Worm (Caenorhabditis elegans) whole organism, young adult: ENCODE measurements around the gene mrps-7.

Experiments
- B0035.1 ChIP-seq: sonication (generic microtip); optimal IDR thresholded peaks from 2 replicates; lab custom pipeline; 2016; ENCODE audit warnings: missing genetic modification characterization, mild to moderate bottlenecking, missing compliant biosample characterization, missing genotype, missing genetic modification reagents
- B0261.1 ChIP-seq: sonication (generic microtip); optimal IDR thresholded peaks from 2 replicates; lab custom pipeline; 2016; ENCODE audit warnings: mild to moderate bottlenecking, missing genetic modification characterization, moderate library complexity, missing compliant biosample characterization
- F33H1.4 ChIP-seq: fragments of 200-800 bp; sonication (Bioruptor generic); IDR thresholded peaks from 2 replicates; pipeline ENCODE4 v1.3.6; 2022; ENCODE audit warnings: missing genetic modification reagents, missing genetic modification characterization, missing compliant biosample characterization
- F37B4.10 ChIP-seq: fragments of 200-800 bp; sonication (Bioruptor generic); IDR thresholded peaks from 2 replicates; pipeline ENCODE4 v1.3.6; 2022; ENCODE audit warnings: missing genetic modification characterization, missing compliant biosample characterization
- K11D2.4 ChIP-seq: fragments of 200-800 bp; sonication (Bioruptor generic); IDR thresholded peaks from 2 replicates; pipeline ENCODE4 v1.3.6; 2022; ENCODE audit warnings: missing genetic modification reagents, missing genetic modification characterization, missing compliant biosample characterization
- Y53F4B.3 ChIP-seq: fragments of 200-800 bp; sonication (Bioruptor generic); IDR thresholded peaks from 2 replicates; pipeline ENCODE4 v1.3.6; 2022; ENCODE audit warnings: missing genetic modification reagents, missing genetic modification characterization, missing compliant biosample characterization
- ZK185.1 ChIP-seq: sonication (generic microtip); optimal IDR thresholded peaks from 2 replicates; lab custom pipeline; 2016; ENCODE audit warnings: mild to moderate bottlenecking, missing genetic modification characterization, missing compliant biosample characterization; ENCODE audit not compliant: poor library complexity, severe bottlenecking
- ama-1 ChIP-seq, 3 experiments: fragments of 150-350 bp in 1 of 3; sonication (generic microtip) in 2 of 3; optimal IDR thresholded peaks; 2 replicates each; lab custom pipeline; 2014 to 2018; ENCODE audit warnings: missing biosample characterization in 2 of 3, missing genetic modification characterization in 2 of 3, missing genetic modification reagents in 2 of 3
- atf-7 ChIP-seq: sonication (generic microtip); optimal IDR thresholded peaks from 2 replicates; lab custom pipeline; 2017; ENCODE audit warnings: mild to moderate bottlenecking, missing genetic modification characterization, missing compliant biosample characterization
- athp-1 ChIP-seq: sonication (generic microtip); optimal IDR thresholded peaks from 2 replicates; lab custom pipeline; 2017; ENCODE audit warnings: mild to moderate bottlenecking, missing genetic modification characterization, missing compliant biosample characterization
- ccch-3 ChIP-seq: fragments of 200-800 bp; sonication (Bioruptor generic); optimal IDR thresholded peaks from 2 replicates; lab custom pipeline; 2018; ENCODE audit warnings: mild to moderate bottlenecking, missing genetic modification characterization, missing compliant biosample characterization
- ceh-27 ChIP-seq: fragments of 200-800 bp; sonication (Bioruptor generic); optimal IDR thresholded peaks from 2 replicates; lab custom pipeline; 2018; ENCODE audit warnings: mild to moderate bottlenecking, missing genetic modification characterization, moderate library complexity, missing compliant biosample characterization
- ceh-40 ChIP-seq: fragments of 200-800 bp; sonication (Bioruptor generic); IDR thresholded peaks from 2 replicates; pipeline ENCODE4 v1.3.6; 2022; ENCODE audit warnings: missing genetic modification characterization, missing compliant biosample characterization
- ceh-91 ChIP-seq: fragments of 200-800 bp; sonication (Bioruptor generic); IDR thresholded peaks from 2 replicates; pipeline ENCODE4 v1.3.6; 2022; ENCODE audit warnings: missing genetic modification reagents, missing genetic modification characterization, missing compliant biosample characterization
- die-1 ChIP-seq: sonication (generic microtip); optimal IDR thresholded peaks from 2 replicates; lab custom pipeline; 2016; ENCODE audit warnings: missing genotype, mild to moderate bottlenecking, missing genetic modification characterization, missing compliant biosample characterization
- dpff-1 ChIP-seq: sonication (generic microtip); optimal IDR thresholded peaks from 2 replicates; lab custom pipeline; 2017; ENCODE audit warnings: mild to moderate bottlenecking, missing genetic modification characterization, missing compliant biosample characterization
- egl-44 ChIP-seq: fragments of 200-800 bp; sonication (Bioruptor generic); IDR thresholded peaks from 2 replicates; pipeline ENCODE4 v1.3.6; 2022; ENCODE audit warnings: missing genetic modification reagents, missing genetic modification characterization, missing compliant biosample characterization
- ets-4 ChIP-seq: fragments of 200-800 bp; sonication (Bioruptor generic); optimal IDR thresholded peaks from 2 replicates; lab custom pipeline; 2018; ENCODE audit warnings: mild to moderate bottlenecking, missing genetic modification characterization, missing compliant biosample characterization
- fkh-3 ChIP-seq: sonication (generic microtip); optimal IDR thresholded peaks from 2 replicates; lab custom pipeline; 2016; ENCODE audit warnings: mild to moderate bottlenecking, missing genetic modification characterization, missing compliant biosample characterization
- gei-17 ChIP-seq: fragments of 200-800 bp; sonication (Bioruptor generic); optimal IDR thresholded peaks from 2 replicates; lab custom pipeline; 2018; ENCODE audit warnings: mild to moderate bottlenecking, missing genetic modification characterization, missing compliant biosample characterization
- hlh-12 ChIP-seq: sonication (generic microtip); optimal IDR thresholded peaks from 2 replicates; lab custom pipeline; 2016; ENCODE audit warnings: missing genetic modification characterization, missing compliant biosample characterization
- hmg-1.2 ChIP-seq: fragments of 200-800 bp; sonication (Bioruptor generic); IDR thresholded peaks from 2 replicates; pipeline ENCODE4 v1.3.6; 2022; ENCODE audit warnings: missing genetic modification reagents, missing genetic modification characterization, missing compliant biosample characterization
- hmg-20 ChIP-seq: fragments of 200-800 bp; sonication (Bioruptor generic); IDR thresholded peaks from 2 replicates; pipeline ENCODE4 v1.3.6; 2022; ENCODE audit warnings: missing genetic modification reagents, missing genetic modification characterization, missing compliant biosample characterization
- lag-1 ChIP-seq: fragments of 200-800 bp; sonication (Bioruptor generic); IDR thresholded peaks from 2 replicates; pipeline ENCODE4 v1.3.6; 2022; ENCODE audit warnings: missing genetic modification reagents, missing genetic modification characterization, missing compliant biosample characterization
- lin-54 ChIP-seq: fragments of 200-800 bp; sonication (Bioruptor generic); optimal IDR thresholded peaks from 2 replicates; lab custom pipeline; 2018; ENCODE audit warnings: mild to moderate bottlenecking, missing genetic modification characterization, missing compliant biosample characterization
- lsl-1 ChIP-seq: fragments of 200-800 bp; sonication (Bioruptor generic); optimal IDR thresholded peaks from 2 replicates; lab custom pipeline; 2018; ENCODE audit warnings: mild to moderate bottlenecking, missing genetic modification characterization, moderate library complexity, missing compliant biosample characterization
- lsy-27 ChIP-seq: sonication (generic microtip); optimal IDR thresholded peaks from 2 replicates; lab custom pipeline; 2017; ENCODE audit warnings: missing genetic modification characterization, mild to moderate bottlenecking, missing compliant biosample characterization, antibody characterized with exemption, missing genotype, borderline replicate concordance; ENCODE audit not compliant: insufficient read depth
- madf-3 ChIP-seq: fragments of 200-800 bp; sonication (Bioruptor generic); IDR thresholded peaks from 2 replicates; pipeline ENCODE4 v1.3.6; 2022; ENCODE audit warnings: missing genetic modification reagents, missing genetic modification characterization, missing compliant biosample characterization
- madf-8 ChIP-seq: fragments of 200-800 bp; sonication (Bioruptor generic); conservative IDR thresholded peaks from 2 replicates; pipeline ENCODE4 v1.3.6; 2022; ENCODE audit warnings: missing genetic modification reagents, missing genetic modification characterization, missing compliant biosample characterization
- mel-28 ChIP-seq: sonication (generic microtip); optimal IDR thresholded peaks from 2 replicates; lab custom pipeline; 2016; ENCODE audit warnings: borderline replicate concordance, mild to moderate bottlenecking, missing genetic modification characterization, missing compliant biosample characterization
- mes-4 ChIP-seq: sonication (generic microtip); optimal IDR thresholded peaks from 2 replicates; lab custom pipeline; 2016; ENCODE audit warnings: missing genotype, missing genetic modification characterization, missing compliant biosample characterization
- nfya-1 ChIP-seq: sonication (generic microtip); optimal IDR thresholded peaks from 2 replicates; lab custom pipeline; 2017; ENCODE audit warnings: antibody characterized with exemption, missing compliant biosample characterization, missing genetic modification characterization, borderline replicate concordance; ENCODE audit not compliant: insufficient read depth
- nhr-179 ChIP-seq: sonication (generic microtip); optimal IDR thresholded peaks from 2 replicates; lab custom pipeline; 2016; ENCODE audit warnings: mild to moderate bottlenecking, missing genetic modification characterization, missing compliant biosample characterization
- nhr-27 ChIP-seq: fragments of 200-800 bp; sonication (Bioruptor generic); optimal IDR thresholded peaks from 2 replicates; lab custom pipeline; 2018; ENCODE audit warnings: mild to moderate bottlenecking, missing genetic modification characterization, moderate library complexity, missing compliant biosample characterization
- nhr-80 ChIP-seq: sonication (generic microtip); optimal IDR thresholded peaks from 2 replicates; lab custom pipeline; 2016; ENCODE audit warnings: missing genetic modification characterization, missing compliant biosample characterization
- pha-4 ChIP-seq: fragments of 150-350 bp; sonication (generic microtip); optimal IDR thresholded peaks from 2 replicates; lab custom pipeline; 2014; ENCODE audit warnings: missing biosample characterization, missing genetic modification reagents, missing genetic modification characterization
- sea-2 ChIP-seq: fragments of 200-800 bp; sonication (Bioruptor generic); IDR thresholded peaks from 2 replicates; pipeline ENCODE4 v1.3.6; 2022; ENCODE audit warnings: missing genetic modification characterization, missing compliant biosample characterization
- snpc-1.3 ChIP-seq: sonication (generic microtip); optimal IDR thresholded peaks from 2 replicates; lab custom pipeline; 2017; ENCODE audit warnings: missing genetic modification characterization, mild to moderate bottlenecking, missing compliant biosample characterization, antibody characterized with exemption, moderate library complexity, missing genotype, missing genetic modification reagents; ENCODE audit not compliant: insufficient read depth
- snpc-4 ChIP-seq, 5 experiments: fragments of 150-350 bp in 1 of 5; sonication (generic microtip) in 4 of 5; optimal IDR thresholded peaks; 2 replicates each; lab custom pipeline; 2014 to 2018; ENCODE audit warnings: missing genetic modification characterization in 5 of 5, missing biosample characterization in 3 of 5, antibody characterized with exemption in 2 of 5, mild to moderate bottlenecking in 2 of 5, missing compliant biosample characterization in 2 of 5, missing genotype in 2 of 5, moderate library complexity in 2 of 5, missing genetic modification reagents in 1 of 5
- sptf-2 ChIP-seq: fragments of 200-800 bp; sonication (Bioruptor generic); optimal IDR thresholded peaks from 2 replicates; lab custom pipeline; 2018; ENCODE audit warnings: mild to moderate bottlenecking, missing genetic modification characterization, missing compliant biosample characterization
- xnd-1 ChIP-seq: sonication (generic microtip); optimal IDR thresholded peaks from 2 replicates; lab custom pipeline; 2016; ENCODE audit warnings: missing genotype, missing genetic modification reagents, missing genetic modification characterization, missing compliant biosample characterization
- zim-3 ChIP-seq: sonication (generic microtip); optimal IDR thresholded peaks from 2 replicates; lab custom pipeline; 2017; ENCODE audit warnings: mild to moderate bottlenecking, missing genetic modification characterization, moderate library complexity, missing compliant biosample characterization
- ztf-18 ChIP-seq: sonication (generic microtip); optimal IDR thresholded peaks from 2 replicates; lab custom pipeline; 2016; ENCODE audit warnings: missing genotype, mild to moderate bottlenecking, missing genetic modification characterization, missing compliant biosample characterization
- ztf-22 ChIP-seq: fragments of 200-800 bp; sonication (Bioruptor generic); optimal IDR thresholded peaks from 2 replicates; lab custom pipeline; 2018; ENCODE audit warnings: mild to moderate bottlenecking, missing genetic modification characterization, moderate library complexity, missing compliant biosample characterization
- ztf-25 ChIP-seq: fragments of 200-800 bp; sonication (Bioruptor generic); IDR thresholded peaks from 2 replicates; pipeline ENCODE4 v1.3.6; 2022; ENCODE audit warnings: missing genetic modification reagents, missing genetic modification characterization, missing compliant biosample characterization
- ztf-26 ChIP-seq: sonication (generic microtip); optimal IDR thresholded peaks from 2 replicates; lab custom pipeline; 2017; ENCODE audit warnings: missing genetic modification characterization, missing compliant biosample characterization
- ztf-3 ChIP-seq: fragments of 200-800 bp; sonication (Bioruptor generic); optimal IDR thresholded peaks from 2 replicates; lab custom pipeline; 2018; ENCODE audit warnings: mild to moderate bottlenecking, missing genetic modification characterization, missing compliant biosample characterization

mrps-7 gene

DNA sequence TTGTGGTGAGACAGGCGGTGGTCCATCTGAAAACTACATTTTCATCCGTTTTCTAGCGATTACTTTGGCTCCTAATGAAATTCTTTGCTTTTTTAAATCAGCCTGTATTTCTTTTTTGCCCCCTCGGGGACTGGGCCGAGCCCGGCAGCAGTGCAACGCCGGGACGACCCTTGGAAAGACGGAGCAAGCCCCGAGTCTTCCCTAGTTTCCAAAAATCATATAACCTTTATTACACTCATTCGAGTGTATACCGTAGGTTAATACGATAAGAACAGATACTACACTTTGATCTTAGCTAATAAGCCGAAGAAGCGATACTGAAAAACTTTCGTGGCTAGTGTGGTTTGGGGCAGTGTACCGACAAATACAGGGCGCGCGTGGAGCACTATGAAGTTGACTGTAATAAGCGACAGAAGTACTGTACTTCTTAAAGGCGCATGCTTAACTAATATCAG, 2.8 kb downstream of the mrps-7 start (continued):
- TF ChIP-seq sptf-2 (no peak), ets-4 (no peak), madf-8 (GFP tag; lab: Robert Waterston, UW) (peak; percentile 99), lin-54 (GFP tag; lab: Kevin White, UChicago) (peak; percentile 70), nhr-179 (tag; lab: Kevin White, UChicago) (no peak), hlh-12 (tag; lab: Kevin White, UChicago) (no peak), B0035.1 (tag; lab: Kevin White, UChicago) (no peak), ccch-3 (no peak), K11D2.4 (GFP tag; lab: Robert Waterston, UW) (0 out of 2 replicates have a peak, but pooled peaks have one; percentile 43), mes-4 (tag; lab: Kevin White, UChicago) (no peak), athp-1 (peak; percentile 21), madf-3 (GFP tag; lab: Robert Waterston, UW) (0 out of 2 replicates have a peak, but pooled peaks have one; percentile 45), nhr-80 (tag; lab: Kevin White, UChicago) (no peak), nfya-1 (tag; lab: Kevin White, UChicago) (no peak), mel-28 (tag; lab: Kevin White, UChicago) (no peak), ztf-25 (GFP tag; lab: Robert Waterston, UW) (0 out of 2 replicates have a peak, but pooled peaks have one; percentile 3), ceh-27 (peak; percentile 27), atf-7 (tag; lab: Kevin White, UChicago) (no peak), snpc-1.3 (peak; percentile 95), ztf-3 (no peak), xnd-1 (peak; percentile 98), ztf-22 (GFP tag; lab: Kevin White, UChicago) (no peak), egl-44 (GFP tag; lab: Robert Waterston, UW) (0 out of 2 replicates have a peak, but pooled peaks have one; percentile 26), lag-1 (GFP tag; lab: Robert Waterston, UW) (no peak), hmg-20 (GFP tag; lab: Robert Waterston, UW) (peak; percentile 45; the same call in 1 of the 2 replicates), nhr-27 (tag; lab: Kevin White, UChicago) (no peak), hmg-1.2 (GFP tag; lab: Robert Waterston, UW) (peak; percentile 97), F37B4.10 (GFP tag; lab: Robert Waterston, UW) (no peak), gei-17 (GFP tag; lab: Kevin White, UChicago) (no peak), B0261.1 (no peak), F33H1.4 (GFP tag; lab: Robert Waterston, UW) (peak; percentile 72), sea-2 (GFP tag; lab: Robert Waterston, UW) (0 out of 2 replicates have a peak, but pooled peaks have one; percentile 49), lsl-1 (GFP tag; lab: Kevin White, UChicago) (peak; percentile 96), zim-3 (tag; lab: Kevin White, UChicago) (no peak), ama-1 (optimal IDR thresholded peaks at IDR 0.05; lab: Kevin White, UChicago) (no peak), ama-1 (GFP tag; optimal IDR thresholded peaks at IDR 0.05; lab: Kevin White, UChicago) (peak in 1 of 2 experiments; percentile 41), ztf-26 (no peak), ceh-40 (0 out of 2 replicates have a peak, but pooled peaks have one; percentile 31), pha-4 (tag; lab: Kevin White, UChicago) (no peak), dpff-1 (tag; lab: Kevin White, UChicago) (no peak), lsy-27 (tag; lab: Kevin White, UChicago) (peak; percentile 42), fkh-3 (tag; lab: Kevin White, UChicago) (no peak), snpc-4 (GFP tag; optimal IDR thresholded peaks at IDR 0.05; lab: Kevin White, UChicago) (peak; percentile 97), snpc-4 (tag; optimal IDR thresholded peaks at IDR 0.05; lab: Kevin White, UChicago) (peak; percentile 95 to 99 (median 98)), Y53F4B.3 (peak; percentile 72), ztf-18 (tag; lab: Kevin White, UChicago) (peak; percentile 54), die-1 (tag; lab: Kevin White, UChicago) (peak; percentile 47), ZK185.1 (tag; lab: Kevin White, UChicago) (no peak), ceh-91 (GFP tag; lab: Robert Waterston, UW) (peak; percentile 63; the same call in 1 of the 2 replicates)
